Fruit fly (Drosophila melanogaster): ENCODE results near the gene CG3527.

CG3527 gene

dm6 chrX:4573971-4574370, 22.2 kb downstream of the CG3527 start (continued):
- TF ChIP-seq CG11695 (GFP tag; IDR thresholded peaks at IDR 0.05) (no peak), CG7556 (GFP tag; optimal IDR thresholded peaks at IDR 0.05) (peak; percentile 15), bsh (GFP tag; optimal IDR thresholded peaks at IDR 0.05) (peak in 1 of 2 experiments; percentile 62), salm (tag; optimal IDR thresholded peaks at IDR 0.05) (no peak), CG5180 (GFP tag; optimal IDR thresholded peaks at IDR 0.05) (no peak), lola (GFP tag; optimal IDR thresholded peaks at IDR 0.05) (peak in 1 of 3 experiments; percentile 47), CG11247 (GFP tag; IDR thresholded peaks at IDR 0.05) (no peak), CG4404 (GFP tag; IDR thresholded peaks at IDR 0.05) (peak; percentile 34), Ssrp (tag; optimal IDR thresholded peaks at IDR 0.05) (peak; percentile 26), CoRest (tag; optimal IDR thresholded peaks at IDR 0.05) (peak; percentile 23), CG10959 (GFP tag; IDR thresholded peaks at IDR 0.05) (peak; percentile 65; the same call in 1 of the 2 replicates), Ets65A (GFP tag) (peak; percentile 71), fd96Cb (tag; optimal IDR thresholded peaks at IDR 0.05) (peak; percentile 17), Spps (tag; optimal IDR thresholded peaks at IDR 0.05) (peak; percentile 46), sc (optimal IDR thresholded peaks at IDR 0.05) (no peak), sc (GFP tag; optimal IDR thresholded peaks at IDR 0.05) (peak; percentile 17), CG10979 (tag; optimal IDR thresholded peaks at IDR 0.05) (peak; percentile 61), crc (GFP tag; optimal IDR thresholded peaks at IDR 0.05) (no peak), slp2 (GFP tag; optimal IDR thresholded peaks at IDR 0.05) (no peak), CG18262 (tag; optimal IDR thresholded peaks at IDR 0.05) (peak; percentile 55), YL-1 (GFP tag; optimal IDR thresholded peaks at IDR 0.05) (no peak), Usf (GFP tag; optimal IDR thresholded peaks at IDR 0.05) (peak; percentile 3), klu (GFP tag; IDR thresholded peaks at IDR 0.05) (no peak), ro (GFP tag; IDR thresholded peaks at IDR 0.05) (no peak), CG31365 (tag; optimal IDR thresholded peaks at IDR 0.05) (no peak), CG11398 (GFP tag; optimal IDR thresholded peaks at IDR 0.05) (no peak), Atf6 (GFP tag; IDR thresholded peaks at IDR 0.05) (no peak), CG15696 (tag; optimal IDR thresholded peaks at IDR 0.05) (peak; percentile 57), nmo (GFP tag; optimal IDR thresholded peaks at IDR 0.05) (peak; percentile 42), CG3065 (GFP tag; optimal IDR thresholded peaks at IDR 0.05) (no peak), Asciz (GFP tag; optimal IDR thresholded peaks at IDR 0.05) (peak; percentile 10), peb (GFP tag; IDR thresholded peaks at IDR 0.05) (0 out of 2 replicates have a peak, but pooled peaks have one; percentile 26), CG18011 (GFP tag; optimal IDR thresholded peaks at IDR 0.05) (no peak), CG1602 (GFP tag; optimal IDR thresholded peaks at IDR 0.05) (no peak), ara (GFP tag; IDR thresholded peaks at IDR 0.05) (peak; percentile 39; the same call in 1 of the 2 replicates), otp (GFP tag; IDR thresholded peaks at IDR 0.05) (no peak), Gug (GFP tag; IDR thresholded peaks at IDR 0.05) (no peak), Bteb2 (GFP tag; optimal IDR thresholded peaks at IDR 0.05) (no peak), CG33557 (GFP tag; optimal IDR thresholded peaks at IDR 0.05) (peak; percentile 20), CG8388 (GFP tag; optimal IDR thresholded peaks at IDR 0.05) (peak; percentile 34), hkb (optimal IDR thresholded peaks at IDR 0.05) (no peak), hkb (GFP tag; IDR thresholded peaks at IDR 0.05) (0 out of 2 replicates have a peak, but pooled peaks have one; percentile 37), CG8765 (GFP tag; IDR thresholded peaks at IDR 0.05) (peak; percentile 25; the same call in 1 of the 2 replicates), Lim3 (GFP tag; IDR thresholded peaks at IDR 0.05) (no peak), ranshi (GFP tag; IDR thresholded peaks at IDR 0.05) (0 out of 2 replicates have a peak, but pooled peaks have one; percentile 29), CG3847 (GFP tag; IDR thresholded peaks at IDR 0.05) (no peak), CG10565 (GFP tag; optimal IDR thresholded peaks at IDR 0.05) (no peak), gem (tag; optimal IDR thresholded peaks at IDR 0.05) (peak; percentile 62), sisA (GFP tag; IDR thresholded peaks at IDR 0.05) (peak; percentile 26; the same call in 1 of the 2 replicates), CG17829 (tag; optimal IDR thresholded peaks at IDR 0.05) (peak; percentile 23), eve (GFP tag; optimal IDR thresholded peaks at IDR 0.05) (peak in 1 of 2 experiments; percentile 23)
